Worm (Caenorhabditis elegans) whole organism, mixed stage, embryonic: ENCODE data around the gene noca-2.

Experiments used
- ceh-43 ChIP-seq: fragments of 200-800 bp; sonication (Bioruptor generic); optimal IDR thresholded peaks from 2 replicates; lab custom pipeline; 2018; ENCODE audit warnings: mild to moderate bottlenecking, missing genetic modification characterization, moderate library complexity, missing compliant biosample characterization
- drap-1 ChIP-seq: fragments of 200-800 bp; sonication (Bioruptor generic); optimal IDR thresholded peaks from 3 replicates; lab custom pipeline; 2018; ENCODE audit warnings: mild to moderate bottlenecking, missing genetic modification characterization, missing compliant biosample characterization
- elt-1 ChIP-seq: sonication (generic microtip); optimal IDR thresholded peaks from 2 replicates; lab custom pipeline; 2017; ENCODE audit warnings: missing genetic modification characterization, mild to moderate bottlenecking, missing compliant biosample characterization, antibody characterized with exemption, moderate library complexity, borderline replicate concordance; ENCODE audit not compliant: insufficient read depth
- elt-3 ChIP-seq: fragments of 150-350 bp; optimal IDR thresholded peaks from 2 replicates; lab custom pipeline; 2014; ENCODE audit warnings: missing biosample characterization, missing genetic modification characterization
- lin-13 ChIP-seq: fragments of 150-350 bp; optimal IDR thresholded peaks from 2 replicates; lab custom pipeline; 2014; ENCODE audit warnings: missing biosample characterization, missing genetic modification characterization
- mab-5 ChIP-seq: fragments of 150-350 bp; optimal IDR thresholded peaks from 2 replicates; lab custom pipeline; 2014; ENCODE audit warnings: missing biosample characterization, missing genetic modification characterization
- nhr-12 ChIP-seq: fragments of 150-350 bp; optimal IDR thresholded peaks from 2 replicates; lab custom pipeline; 2014; ENCODE audit warnings: missing biosample characterization, missing genetic modification characterization
- nhr-237 ChIP-seq: fragments of 150-350 bp; optimal IDR thresholded peaks from 2 replicates; lab custom pipeline; 2014; ENCODE audit warnings: missing biosample characterization, missing genetic modification characterization
- nhr-76 ChIP-seq: sonication (generic microtip); optimal IDR thresholded peaks from 2 replicates; lab custom pipeline; 2017; ENCODE audit warnings: missing biosample characterization, missing genetic modification characterization
- pha-4 ChIP-seq: fragments of 150-350 bp; optimal IDR thresholded peaks from 2 replicates; lab custom pipeline; 2018; ENCODE audit warnings: missing biosample characterization, missing genetic modification reagents, missing genetic modification characterization
- sem-2 ChIP-seq: fragments of 200-800 bp; sonication (Bioruptor generic); optimal IDR thresholded peaks from 2 replicates; lab custom pipeline; 2018; ENCODE audit warnings: mild to moderate bottlenecking, missing genetic modification characterization, missing compliant biosample characterization
- snpc-4 ChIP-seq: fragments of 150-350 bp; optimal IDR thresholded peaks from 2 replicates; lab custom pipeline; 2014; ENCODE audit warnings: missing biosample characterization, missing genetic modification characterization
- unc-62 ChIP-seq: fragments of 150-350 bp; optimal IDR thresholded peaks from 2 replicates; lab custom pipeline; 2014; ENCODE audit warnings: missing biosample characterization, missing genetic modification reagents, missing genetic modification characterization

ce11 chrX:11645517-11645916 is 21.4 kb upstream of the noca-2 start:
- TF ChIP-seq unc-62 (GFP tag; lab: Kevin White, UChicago) (no peak), pha-4 (tag; lab: Kevin White, UChicago) (no peak), nhr-76 (tag; lab: Kevin White, UChicago) (no peak), sem-2 (GFP tag; lab: Kevin White, UChicago) (no peak), snpc-4 (no peak), nhr-12 (tag; lab: Kevin White, UChicago) (no peak), nhr-237 (tag; lab: Kevin White, UChicago) (no peak), mab-5 (tag; lab: Kevin White, UChicago) (no peak), drap-1 (GFP tag; lab: Kevin White, UChicago) (no peak), elt-1 (tag; lab: Kevin White, UChicago) (no peak), ceh-43 (GFP tag; lab: Kevin White, UChicago) (no peak), lin-13 (tag; lab: Kevin White, UChicago) (no peak), elt-3 (tag; lab: Kevin White, UChicago) (no peak)
